Worm (Caenorhabditis elegans) whole organism, L4 larva: Measurements from ENCODE around the gene rsf-1.

Experiments
- Y48G9A.11 ChIP-seq: fragments of 200-800 bp; sonication (Bioruptor generic); IDR thresholded peaks from 2 replicates; pipeline ENCODE4 v1.3.6; 2022; ENCODE audit warnings: missing genetic modification reagents, missing genetic modification characterization, missing compliant biosample characterization
- attf-4 ChIP-seq: sonication (generic microtip); optimal IDR thresholded peaks from 3 replicates; lab custom pipeline; 2017; ENCODE audit warnings: missing biosample characterization, missing genetic modification characterization
- mxl-2 ChIP-seq: fragments of 200-800 bp; sonication (Bioruptor generic); conservative IDR thresholded peaks from 2 replicates; pipeline ENCODE4 v1.3.6; 2022; ENCODE audit warnings: missing genetic modification reagents, missing genetic modification characterization, missing compliant biosample characterization
- saeg-2 ChIP-seq: fragments of 200-800 bp; sonication (Bioruptor generic); IDR thresholded peaks from 2 replicates; pipeline ENCODE4 v1.3.6; 2022; ENCODE audit warnings: missing genetic modification reagents, missing genetic modification characterization, missing compliant biosample characterization
- spr-3 ChIP-seq: fragments of 200-800 bp; sonication (Bioruptor generic); optimal IDR thresholded peaks from 2 replicates; lab custom pipeline; 2018; ENCODE audit warnings: mild to moderate bottlenecking, missing genetic modification characterization, missing compliant biosample characterization
- unc-130 ChIP-seq: sonication (generic microtip); optimal IDR thresholded peaks from 2 replicates; lab custom pipeline; 2016; ENCODE audit warnings: missing genetic modification reagents, missing genetic modification characterization, missing compliant biosample characterization
- unc-62 ChIP-seq, 3 experiments: fragments of 150-350 bp in 1 of 3; sonication (generic microtip); optimal IDR thresholded peaks in 2 of 3; peaks in 1 of 3; 1 replicate in 1 of 3; 2 replicates in 2 of 3; lab custom pipeline; 2014 to 2017; ENCODE audit warnings: missing biosample characterization in 3 of 3, missing genetic modification characterization in 3 of 3, missing genetic modification reagents in 3 of 3, missing genotype in 1 of 3
- zag-1 ChIP-seq: fragments of 150-350 bp; optimal IDR thresholded peaks from 2 replicates; lab custom pipeline; 2014; ENCODE audit warnings: missing biosample characterization, missing genetic modification characterization
- ztf-11 ChIP-seq: fragments of 150-350 bp; optimal IDR thresholded peaks from 2 replicates; lab custom pipeline; 2014; ENCODE audit warnings: missing biosample characterization, missing genetic modification characterization

DNA sequence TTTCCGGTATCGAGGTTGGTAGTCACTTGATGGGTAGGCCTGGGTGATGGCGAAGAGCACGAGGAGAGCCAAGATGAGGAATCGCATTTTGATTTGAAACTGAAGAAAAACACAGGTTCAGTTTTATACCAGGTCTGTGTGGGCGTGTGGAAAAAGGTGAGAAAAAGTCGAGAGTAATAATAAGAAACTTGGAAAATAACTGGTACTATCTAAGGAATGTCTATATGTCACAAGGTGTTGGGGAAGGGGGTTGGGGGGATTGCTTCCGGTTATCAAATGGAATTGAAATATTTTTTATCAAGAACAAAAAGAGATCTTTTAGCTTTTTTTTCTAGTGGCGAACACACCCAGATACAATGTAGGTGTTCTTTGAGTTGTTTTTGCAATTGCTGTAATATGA lies 13.4 kb downstream of the rsf-1 start, which contains the start of gene nlp-51:
- TF ChIP-seq saeg-2 (GFP tag; lab: Robert Waterston, UW) = no peak
- no peak for TF ChIP-seq mxl-2 (GFP tag; lab: Robert Waterston, UW)
- no peak for TF ChIP-seq unc-62 (GFP tag; optimal IDR thresholded peaks at IDR 0.05 in 1 of 2; lab: Kevin White, UChicago)
- TF ChIP-seq unc-62 (tag; optimal IDR thresholded peaks at IDR 0.05; lab: Kevin White, UChicago) = no peak
- no peak for TF ChIP-seq Y48G9A.11 (GFP tag; lab: Robert Waterston, UW)
- no peak for TF ChIP-seq spr-3 (GFP tag; lab: Kevin White, UChicago)
- no peak for TF ChIP-seq zag-1 (tag; lab: Kevin White, UChicago)
- TF ChIP-seq ztf-11 (tag; lab: Kevin White, UChicago) = no peak
- TF ChIP-seq unc-130 = no peak
- no peak for TF ChIP-seq attf-4 (tag; lab: Kevin White, UChicago)
